Worm (Caenorhabditis elegans) whole organism, L3 larva: ENCODE results near the gene srh-220.

Experiments
- aly-2 ChIP-seq: fragments of 150-350 bp; optimal IDR thresholded peaks from 2 replicates; lab custom pipeline; 2014; ENCODE audit warnings: missing biosample characterization, missing genetic modification characterization
- ama-1 ChIP-seq: fragments of 150-350 bp; optimal IDR thresholded peaks from 2 replicates; lab custom pipeline; 2018
- ceh-82 ChIP-seq: fragments of 150-350 bp; optimal IDR thresholded peaks from 2 replicates; lab custom pipeline; 2014; ENCODE audit warnings: missing biosample characterization, missing genetic modification characterization
- ceh-9 ChIP-seq: sonication (generic microtip); optimal IDR thresholded peaks from 2 replicates; lab custom pipeline; 2018; ENCODE audit warnings: missing biosample characterization, missing genetic modification characterization
- elt-3 ChIP-seq, 3 experiments: fragments of 150-350 bp in 1 of 3; sonication (generic microtip) in 2 of 3; optimal IDR thresholded peaks; 2 replicates in 2 of 3; 4 replicates in 1 of 3; lab custom pipeline; 2014 to 2017; ENCODE audit warnings: missing biosample characterization in 3 of 3, missing genetic modification characterization in 3 of 3
- mdl-1 ChIP-seq: fragments of 150-350 bp; optimal IDR thresholded peaks from 2 replicates; lab custom pipeline; 2014; ENCODE audit warnings: missing biosample characterization, missing genetic modification characterization
- nhr-28 ChIP-seq: fragments of 150-350 bp; optimal IDR thresholded peaks from 2 replicates; lab custom pipeline; 2014; ENCODE audit warnings: missing biosample characterization, missing genetic modification characterization
- pha-4 ChIP-seq: fragments of 150-350 bp; optimal IDR thresholded peaks from 2 replicates; lab custom pipeline; 2014; ENCODE audit warnings: missing biosample characterization, missing genetic modification reagents, missing genetic modification characterization
- sea-2 ChIP-seq: fragments of 150-350 bp; sonication (generic microtip); optimal IDR thresholded peaks from 4 replicates; lab custom pipeline; 2014; ENCODE audit warnings: missing biosample characterization, missing genetic modification reagents, missing genetic modification characterization
- skn-1 ChIP-seq: fragments of 150-350 bp; optimal IDR thresholded peaks from 2 replicates; lab custom pipeline; 2014; ENCODE audit warnings: missing biosample characterization, missing genetic modification characterization
- snpc-4 ChIP-seq: fragments of 150-350 bp; optimal IDR thresholded peaks from 2 replicates; lab custom pipeline; 2014; ENCODE audit warnings: missing biosample characterization, missing genetic modification characterization
- unc-62 ChIP-seq: fragments of 150-350 bp; sonication (generic microtip); optimal IDR thresholded peaks from 4 replicates; lab custom pipeline; 2014; ENCODE audit warnings: missing biosample characterization, missing genetic modification reagents, missing genetic modification characterization

DNA sequence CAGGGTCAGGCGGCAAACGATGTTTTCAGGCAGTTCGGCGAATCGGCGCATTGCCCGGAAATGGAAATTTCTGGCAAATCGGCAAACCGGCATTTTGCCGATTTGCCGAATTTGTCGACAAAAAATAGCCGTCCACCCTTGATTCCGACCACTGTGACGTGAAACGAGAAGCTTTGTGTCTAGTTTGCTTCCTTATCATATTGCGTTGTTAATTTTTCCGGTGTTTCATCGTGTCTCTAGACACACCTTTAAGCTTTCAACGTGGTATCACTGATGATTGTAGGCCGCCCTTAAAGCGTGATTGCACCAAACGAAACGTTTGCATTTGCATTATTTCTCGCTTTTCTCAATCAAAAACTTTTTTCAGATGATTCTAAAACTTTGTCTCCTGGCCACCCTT, 40.7 kb downstream of the srh-220 start, which contains the start of gene clec-71:
- no peak for TF ChIP-seq nhr-28 (tag; lab: Kevin White, UChicago)
- no peak for TF ChIP-seq ceh-82 (tag; lab: Kevin White, UChicago)
- TF ChIP-seq ama-1 (lab: Kevin White, UChicago) = no peak
- TF ChIP-seq aly-2 (tag; lab: Kevin White, UChicago) = no peak
- no peak for TF ChIP-seq snpc-4
- TF ChIP-seq mdl-1 = no peak
- TF ChIP-seq sea-2 (GFP tag; lab: Kevin White, UChicago) = no peak
- TF ChIP-seq ceh-9 (tag; lab: Kevin White, UChicago) = no peak
- TF ChIP-seq skn-1 = no peak
- no peak for TF ChIP-seq unc-62 (GFP tag; lab: Kevin White, UChicago)
- TF ChIP-seq elt-3 (tag; optimal IDR thresholded peaks at IDR 0.05; lab: Kevin White, UChicago) = no peak
- no peak for TF ChIP-seq pha-4
